Fruit fly (Drosophila melanogaster) whole organism, prepupa: ENCODE measurements around the gene mAcon1.

Experiments used
- Blimp-1 ChIP-seq: fragments of 200-800 bp; sonication (Bioruptor generic); optimal IDR thresholded peaks from 3 replicates; lab custom pipeline; 2017; ENCODE audit warnings: missing biosample characterization, missing genetic modification characterization, mild to moderate bottlenecking, moderate library complexity, missing genetic modification reagents
- CG10669 ChIP-seq: fragments of 200-800 bp; sonication (Bioruptor generic); optimal IDR thresholded peaks from 3 replicates; lab custom pipeline; 2018; ENCODE audit warnings: missing biosample characterization, mild to moderate bottlenecking, missing genetic modification characterization, moderate library complexity
- CG11294 ChIP-seq: fragments of 200-800 bp; sonication (Bioruptor generic); IDR thresholded peaks from 2 replicates; pipeline ENCODE4 v1.3.6; 2022; ENCODE audit warnings: missing biosample characterization, missing genetic modification characterization
- CG3032 ChIP-seq: fragments of 200-800 bp; optimal IDR thresholded peaks from 2 replicates; lab custom pipeline; 2019; ENCODE audit warnings: missing biosample characterization, mild to moderate bottlenecking, missing genetic modification characterization, moderate library complexity
- CG31627 ChIP-seq: fragments of 200-800 bp; sonication (Bioruptor generic); optimal IDR thresholded peaks from 3 replicates; lab custom pipeline; 2016; ENCODE audit warnings: missing biosample characterization, missing genetic modification characterization
- CG32006 ChIP-seq: fragments of 200-800 bp; sonication (Bioruptor generic); optimal IDR thresholded peaks from 3 replicates; lab custom pipeline; 2017; ENCODE audit warnings: missing biosample characterization, mild to moderate bottlenecking, missing genetic modification characterization
- CG34406 ChIP-seq: fragments of 200-800 bp; sonication (Bioruptor generic); optimal IDR thresholded peaks from 3 replicates; lab custom pipeline; 2016; ENCODE audit warnings: missing biosample characterization, missing genetic modification characterization
- CG3919 ChIP-seq: fragments of 200-800 bp; sonication (Bioruptor generic); optimal IDR thresholded peaks from 3 replicates; lab custom pipeline; 2016; ENCODE audit warnings: missing biosample characterization, missing genetic modification characterization
- CG6276 ChIP-seq: fragments of 200-800 bp; sonication (Bioruptor generic); optimal IDR thresholded peaks from 2 replicates; lab custom pipeline; 2017; ENCODE audit warnings: missing biosample characterization, mild to moderate bottlenecking, missing genetic modification characterization
- CG7368 ChIP-seq: fragments of 200-800 bp; sonication (Bioruptor generic); optimal IDR thresholded peaks from 3 replicates; lab custom pipeline; 2016; ENCODE audit warnings: missing biosample characterization, missing genetic modification characterization
- CG8119 ChIP-seq: fragments of 200-800 bp; sonication (Bioruptor generic); IDR thresholded peaks from 3 replicates; pipeline ENCODE4 v1.3.6; 2022; ENCODE audit warnings: missing biosample characterization, missing genetic modification characterization
- CG8319 ChIP-seq: fragments of 200-800 bp; sonication (Bioruptor generic); optimal IDR thresholded peaks from 3 replicates; lab custom pipeline; 2016; ENCODE audit warnings: missing biosample characterization, missing genetic modification characterization
- CG9139 ChIP-seq: fragments of 200-800 bp; sonication (Bioruptor generic); optimal IDR thresholded peaks from 3 replicates; lab custom pipeline; 2017; ENCODE audit warnings: missing biosample characterization, mild to moderate bottlenecking, missing genetic modification characterization
- Eip75B ChIP-seq: fragments of 200-800 bp; sonication (Bioruptor generic); optimal IDR thresholded peaks from 3 replicates; lab custom pipeline; 2016; ENCODE audit warnings: missing biosample characterization, missing genetic modification characterization
- Eip93F ChIP-seq: fragments of 200-800 bp; sonication (Bioruptor generic); optimal IDR thresholded peaks from 2 replicates; lab custom pipeline; 2016; ENCODE audit warnings: missing biosample characterization, mild to moderate bottlenecking, missing genetic modification characterization
- Gug ChIP-seq: fragments of 200-800 bp; sonication (Bioruptor generic); IDR thresholded peaks from 2 replicates; pipeline ENCODE4 v1.3.6; 2022; ENCODE audit warnings: missing biosample characterization, missing genetic modification characterization
- Hr38 ChIP-seq: sonication (Bioruptor generic); optimal IDR thresholded peaks from 2 replicates; lab custom pipeline; 2016; ENCODE audit warnings: missing biosample characterization, missing genetic modification characterization
- Lpt ChIP-seq: fragments of 200-800 bp; sonication (Bioruptor generic); optimal IDR thresholded peaks from 3 replicates; lab custom pipeline; 2016; ENCODE audit warnings: missing biosample characterization, missing genetic modification characterization
- Met ChIP-seq: fragments of 200-800 bp; sonication (Bioruptor generic); optimal IDR thresholded peaks from 3 replicates; lab custom pipeline; 2016; ENCODE audit warnings: missing biosample characterization, missing genetic modification characterization
- OdsH ChIP-seq: fragments of 200-800 bp; sonication (Bioruptor generic); optimal IDR thresholded peaks from 3 replicates; lab custom pipeline; 2016; ENCODE audit warnings: missing biosample characterization, missing genetic modification characterization
- Smox ChIP-seq: fragments of 200-800 bp; sonication (Bioruptor generic); optimal IDR thresholded peaks from 3 replicates; lab custom pipeline; 2016; ENCODE audit warnings: missing biosample characterization, missing genetic modification characterization
- Sox102F ChIP-seq: fragments of 200-800 bp; sonication (Bioruptor generic); optimal IDR thresholded peaks from 2 replicates; lab custom pipeline; 2016; ENCODE audit warnings: missing biosample characterization, mild to moderate bottlenecking, missing genetic modification characterization
- Sox14 ChIP-seq: fragments of 200-800 bp; sonication (Bioruptor generic); optimal IDR thresholded peaks from 3 replicates; lab custom pipeline; 2016; ENCODE audit warnings: missing biosample characterization, missing genetic modification characterization
- Sox15 ChIP-seq: fragments of 200-800 bp; sonication (Bioruptor generic); optimal IDR thresholded peaks from 3 replicates; lab custom pipeline; 2016; ENCODE audit warnings: missing biosample characterization, missing genetic modification characterization
- acj6 ChIP-seq: fragments of 200-800 bp; sonication (Bioruptor generic); optimal IDR thresholded peaks from 3 replicates; lab custom pipeline; 2016; ENCODE audit warnings: missing biosample characterization, missing genetic modification characterization
- cyc ChIP-seq: fragments of 200-800 bp; sonication (Bioruptor generic); optimal IDR thresholded peaks from 3 replicates; lab custom pipeline; 2016; ENCODE audit warnings: missing biosample characterization, missing genetic modification characterization
- dsx ChIP-seq: fragments of 200-800 bp; optimal IDR thresholded peaks from 3 replicates; lab custom pipeline; 2019; ENCODE audit warnings: missing biosample characterization, mild to moderate bottlenecking, missing genetic modification characterization, moderate library complexity; ENCODE audit not compliant: poor library complexity, severe bottlenecking
- esn ChIP-seq: fragments of 200-800 bp; sonication (Bioruptor generic); optimal IDR thresholded peaks from 2 replicates; lab custom pipeline; 2016; ENCODE audit warnings: missing biosample characterization, mild to moderate bottlenecking, missing genetic modification characterization, moderate library complexity
- fd59A ChIP-seq: fragments of 200-800 bp; sonication (Bioruptor generic); optimal IDR thresholded peaks from 2 replicates; lab custom pipeline; 2017; ENCODE audit warnings: missing biosample characterization, mild to moderate bottlenecking, missing genetic modification characterization, missing genetic modification reagents
- fd85E ChIP-seq: fragments of 200-800 bp; sonication (Bioruptor generic); optimal IDR thresholded peaks from 3 replicates; lab custom pipeline; 2016; ENCODE audit warnings: missing biosample characterization, missing genetic modification characterization
- fkh ChIP-seq: fragments of 200-800 bp; sonication (Bioruptor generic); optimal IDR thresholded peaks from 3 replicates; lab custom pipeline; 2017; ENCODE audit warnings: missing biosample characterization, mild to moderate bottlenecking, missing genetic modification characterization, moderate library complexity
- pdm3 ChIP-seq: fragments of 200-800 bp; sonication (Bioruptor generic); optimal IDR thresholded peaks from 3 replicates; lab custom pipeline; 2016; ENCODE audit warnings: missing biosample characterization, missing genetic modification characterization
- salr ChIP-seq, 2 experiments: fragments of 200-800 bp; sonication (Bioruptor generic); optimal IDR thresholded peaks; 3 replicates each; lab custom pipeline; 2016 to 2018; ENCODE audit warnings: missing biosample characterization in 2 of 2, missing genetic modification characterization in 2 of 2, mild to moderate bottlenecking in 1 of 2
- svp ChIP-seq: fragments of 200-800 bp; sonication (Bioruptor generic); peaks from one replicate; lab custom pipeline; 2016; ENCODE audit warnings: missing biosample characterization, missing genetic modification characterization
- topi ChIP-seq: fragments of 200-800 bp; sonication (Bioruptor generic); optimal IDR thresholded peaks from 3 replicates; lab custom pipeline; 2016; ENCODE audit warnings: missing biosample characterization, missing genetic modification characterization
- vri ChIP-seq: fragments of 200-800 bp; sonication (Bioruptor generic); optimal IDR thresholded peaks from 3 replicates; lab custom pipeline; 2016; ENCODE audit warnings: missing biosample characterization, mild to moderate bottlenecking, missing genetic modification characterization

Gene mAcon1

dm6 chr2L:21168295-21169159 is at the start of gene mAcon1, which contains the start of the genes CG43345 and CG43346 (continued):
- peak; percentile 70 for TF ChIP-seq fd59A (GFP tag; lab: Kevin White, UChicago)
- TF ChIP-seq svp (GFP tag; lab: Kevin White, UChicago) = no peak
- TF ChIP-seq CG34406 (GFP tag; lab: Kevin White, UChicago) = peak; percentile 72
- no peak for TF ChIP-seq pdm3 (GFP tag; lab: Kevin White, UChicago)
- TF ChIP-seq CG10669 (GFP tag; lab: Kevin White, UChicago) = no peak
- peak; percentile 89 for TF ChIP-seq fkh
- peak; percentile 65; the same call in 2 of the 3 replicates for TF ChIP-seq CG8119
- peak; percentile 65 for TF ChIP-seq CG9139 (GFP tag; lab: Kevin White, UChicago)
- TF ChIP-seq CG3032 (tag; lab: Kevin White, UChicago) = peak; percentile 68
- TF ChIP-seq dsx (GFP tag; lab: Kevin White, UChicago) = no peak
- TF ChIP-seq, all 60 proteins: peak for 37

dm6 chr2L:21135764-21136163 is 32.6 kb upstream of the mAcon1 start:
- no peak for TF ChIP-seq CG10669 (GFP tag; lab: Kevin White, UChicago)
- TF ChIP-seq CG31627 = no peak
- no peak for TF ChIP-seq Met (GFP tag; lab: Kevin White, UChicago)
- no peak for TF ChIP-seq Sox102F (GFP tag; lab: Kevin White, UChicago)
- no peak for TF ChIP-seq CG32006 (GFP tag; lab: Kevin White, UChicago)
- TF ChIP-seq Hr38 = no peak
- TF ChIP-seq, all 60 proteins: peak for 0

- TF ChIP-seq CG10669 (GFP tag; lab: Kevin White, UChicago) (no peak), fd85E (GFP tag; lab: Kevin White, UChicago) (peak; percentile 36), pdm3 (GFP tag; lab: Kevin White, UChicago) (no peak), Lpt (GFP tag; lab: Kevin White, UChicago) (no peak), Sox14 (GFP tag; lab: Kevin White, UChicago) (peak; percentile 9), CG8319 (GFP tag; lab: Kevin White, UChicago) (no peak), vri (no peak), CG3032 (tag; lab: Kevin White, UChicago) (no peak), CG3919 (GFP tag; lab: Kevin White, UChicago) (no peak), Smox (GFP tag; lab: Kevin White, UChicago) (no peak), CG7368 (GFP tag; lab: Kevin White, UChicago) (no peak), esn (GFP tag; lab: Kevin White, UChicago) (peak; percentile 12), Eip75B (no peak), CG32006 (GFP tag; lab: Kevin White, UChicago) (no peak)
- TF ChIP-seq, all 60 proteins: peak for 3
Observed at dm6 chr2L:21141714-21142500, 26.5 kb upstream of the mAcon1 start, which contains the start of gene Dap160. Gene Dap160 (minus strand): TSS chr2L:21142347.

- no peak for TF ChIP-seq CG11294 (GFP tag; lab: Robert Waterston, UW)
- no peak for TF ChIP-seq Blimp-1 (GFP tag; lab: Kevin White, UChicago)
- no peak for TF ChIP-seq cyc (GFP tag; lab: Kevin White, UChicago)
- TF ChIP-seq svp (GFP tag; lab: Kevin White, UChicago) = no peak
- no peak for TF ChIP-seq CG34406 (GFP tag; lab: Kevin White, UChicago)
- no peak for TF ChIP-seq vri
- no peak for TF ChIP-seq topi (GFP tag; lab: Kevin White, UChicago)
- no peak for TF ChIP-seq CG6276 (GFP tag; lab: Kevin White, UChicago)
- no peak for TF ChIP-seq Gug (GFP tag; lab: Robert Waterston, UW)
- no peak for TF ChIP-seq CG8119
- no peak for TF ChIP-seq Sox15 (GFP tag; lab: Kevin White, UChicago)
- no peak for TF ChIP-seq Eip93F (GFP tag; lab: Kevin White, UChicago)
- no peak for TF ChIP-seq CG31627
- TF ChIP-seq Lpt (GFP tag; lab: Kevin White, UChicago) = no peak
- no peak for TF ChIP-seq OdsH
- TF ChIP-seq CG3032 (tag; lab: Kevin White, UChicago) = no peak
- no peak for TF ChIP-seq CG9139 (GFP tag; lab: Kevin White, UChicago)
- TF ChIP-seq acj6 = no peak
- no peak for TF ChIP-seq salr (GFP tag; optimal IDR thresholded peaks at IDR 0.05; lab: Kevin White, UChicago)
- TF ChIP-seq fd59A (GFP tag; lab: Kevin White, UChicago) = no peak
Observed at dm6 chr2L:21142501-21142849, 25.9 kb upstream of the mAcon1 start.
